Worm (Caenorhabditis elegans) whole organism, early embryonic: ENCODE data around the gene gpa-8.

Source experiments
- B0310.2 ChIP-seq: sonication (generic microtip); optimal IDR thresholded peaks from 2 replicates; lab custom pipeline; 2016; ENCODE audit warnings: mild to moderate bottlenecking, missing genetic modification characterization, missing compliant biosample characterization
- ama-1 ChIP-seq: fragments of 150-350 bp; optimal IDR thresholded peaks from 2 replicates; lab custom pipeline; 2014
- ceh-36 ChIP-seq: sonication (generic microtip); optimal IDR thresholded peaks from 2 replicates; lab custom pipeline; 2016; ENCODE audit warnings: missing genetic modification characterization, inconsistent platforms, missing compliant biosample characterization
- ets-7 ChIP-seq: sonication (generic microtip); optimal IDR thresholded peaks from 2 replicates; lab custom pipeline; 2016; ENCODE audit warnings: missing genotype, missing genetic modification characterization, missing compliant biosample characterization
- flt-1 ChIP-seq: fragments of 200-800 bp; sonication (Bioruptor generic); IDR thresholded peaks from 2 replicates; pipeline ENCODE4 v1.3.6; 2022; ENCODE audit warnings: missing genetic modification characterization, missing compliant biosample characterization
- hmbx-1 ChIP-seq: sonication (generic microtip); optimal IDR thresholded peaks from 2 replicates; lab custom pipeline; 2016; ENCODE audit warnings: mild to moderate bottlenecking, missing genetic modification characterization, missing compliant biosample characterization
- pes-1 ChIP-seq: fragments of 200-800 bp; sonication (Bioruptor generic); IDR thresholded peaks from 2 replicates; pipeline ENCODE4 v1.3.6; 2022; ENCODE audit warnings: missing genetic modification reagents, missing genetic modification characterization, missing compliant biosample characterization
- sea-1 ChIP-seq: fragments of 200-800 bp; sonication (Bioruptor generic); conservative IDR thresholded peaks from 2 replicates; pipeline ENCODE4 v1.3.6; 2022; ENCODE audit warnings: missing genetic modification characterization, missing compliant biosample characterization
- tbx-37 ChIP-seq: fragments of 200-800 bp; sonication (Bioruptor generic); conservative IDR thresholded peaks from 2 replicates; pipeline ENCODE4 v1.3.6; 2022; ENCODE audit warnings: missing genetic modification reagents, missing genetic modification characterization, missing compliant biosample characterization

DNA sequence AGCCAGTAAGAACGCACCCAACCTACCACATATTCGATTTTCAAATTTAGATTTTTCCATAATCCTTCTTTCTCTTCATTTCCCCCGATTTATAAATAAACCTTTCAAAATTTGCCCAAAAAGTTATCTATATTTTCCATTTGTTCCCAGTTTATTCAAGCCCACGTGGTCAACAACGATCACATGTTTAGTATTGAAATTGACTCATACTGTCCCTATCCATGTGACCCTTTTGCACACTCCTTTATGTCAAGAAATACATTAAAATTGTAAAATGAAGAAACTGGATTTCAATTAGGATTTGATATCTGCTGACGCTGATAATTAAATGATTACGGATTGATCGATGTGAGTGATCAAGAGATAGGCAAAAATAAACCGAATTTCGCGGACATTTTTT, 5.1 kb downstream of the gpa-8 start:
- TF ChIP-seq ets-7 (tag; lab: Kevin White, UChicago) (no peak), ama-1 (no peak), hmbx-1 (no peak), flt-1 (GFP tag; lab: Robert Waterston, UW) (no peak), pes-1 (GFP tag; lab: Robert Waterston, UW) (no peak), ceh-36 (tag; lab: Kevin White, UChicago) (no peak), tbx-37 (GFP tag; lab: Robert Waterston, UW) (no peak), sea-1 (GFP tag; lab: Robert Waterston, UW) (no peak), B0310.2 (tag; lab: Kevin White, UChicago) (no peak)
